Fruit fly (Drosophila melanogaster): ENCODE data around the gene Cpr72Eb.

The Cpr72Eb gene

DNA sequence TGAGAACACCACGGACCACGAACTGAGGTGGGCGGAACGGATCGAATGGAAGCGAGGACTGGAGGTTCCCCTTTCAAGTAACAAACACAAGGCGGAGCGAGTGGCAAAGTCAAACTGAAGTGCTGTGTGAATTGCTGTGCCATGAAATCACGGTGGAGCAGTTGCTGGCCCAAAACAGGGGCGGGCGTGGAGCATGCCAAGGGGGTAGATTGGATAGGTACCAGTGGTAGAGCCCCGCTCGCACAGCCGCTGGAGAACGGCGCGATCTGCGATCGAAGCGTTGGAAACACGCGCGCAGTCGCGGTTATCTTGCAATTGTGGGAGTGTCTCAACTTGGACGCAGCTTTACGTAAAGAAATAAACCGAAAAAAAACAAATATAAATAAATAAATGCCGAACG is 36.9 kb upstream of the Cpr72Eb start, which contains the start of gene CG13038 (continued):
- TF ChIP-seq Dbx (GFP tag; IDR thresholded peaks at IDR 0.05) (no peak), bigmax (GFP tag; optimal IDR thresholded peaks at IDR 0.05) (no peak), CG8290 (GFP tag; optimal IDR thresholded peaks at IDR 0.05) (no peak), CG8290 (tag; optimal IDR thresholded peaks at IDR 0.05) (peak in 1 of 2 experiments; percentile 40), Fer1 (GFP tag; optimal IDR thresholded peaks at IDR 0.05) (no peak), Oli (tag; optimal IDR thresholded peaks at IDR 0.05) (no peak), org-1 (GFP tag; optimal IDR thresholded peaks at IDR 0.05) (no peak), CG8478 (optimal IDR thresholded peaks at IDR 0.05) (no peak), CG32532 (GFP tag; IDR thresholded peaks at IDR 0.05) (peak; percentile 48), fru (optimal IDR thresholded peaks at IDR 0.05) (no peak), CG34422 (GFP tag; IDR thresholded peaks at IDR 0.05) (no peak), Hmr (GFP tag; optimal IDR thresholded peaks at IDR 0.05) (no peak), Trl (optimal IDR thresholded peaks at IDR 0.05) (no peak), Trl (GFP tag; optimal IDR thresholded peaks at IDR 0.05) (no peak), Eip74EF (GFP tag; optimal IDR thresholded peaks at IDR 0.05) (no peak), Fer2 (tag; optimal IDR thresholded peaks at IDR 0.05) (no peak), bsh (GFP tag; optimal IDR thresholded peaks at IDR 0.05) (no peak), sqz (GFP tag; optimal IDR thresholded peaks at IDR 0.05) (peak; percentile 6), CG7987 (GFP tag; optimal IDR thresholded peaks at IDR 0.05) (no peak), Sry-β (GFP tag; optimal IDR thresholded peaks at IDR 0.05) (no peak), E2f2 (GFP tag; IDR thresholded peaks at IDR 0.05) (no peak), pho (GFP tag; optimal IDR thresholded peaks at IDR 0.05) (no peak), CG9215 (GFP tag; IDR thresholded peaks at IDR 0.05) (no peak), usp (GFP tag; optimal IDR thresholded peaks at IDR 0.05) (no peak), Chrac-16 (GFP tag; optimal IDR thresholded peaks at IDR 0.05) (no peak), tgo (GFP tag; IDR thresholded peaks at IDR 0.05) (no peak), CG12391 (tag; optimal IDR thresholded peaks at IDR 0.05) (no peak), peb (GFP tag; IDR thresholded peaks at IDR 0.05) (no peak), CG12769 (tag; optimal IDR thresholded peaks at IDR 0.05) (no peak), CG7372 (GFP tag; IDR thresholded peaks at IDR 0.05) (no peak), CG31224 (GFP tag; IDR thresholded peaks at IDR 0.05) (no peak), Drgx (GFP tag; IDR thresholded peaks at IDR 0.05) (no peak; the same call in none of the 2 replicates), ci (GFP tag; IDR thresholded peaks at IDR 0.05) (0 out of 3 replicates have a peak, but pooled peaks have one; percentile 19), CG8388 (GFP tag; optimal IDR thresholded peaks at IDR 0.05) (no peak), chn (GFP tag; optimal IDR thresholded peaks at IDR 0.05) (no peak), ac (GFP tag; optimal IDR thresholded peaks at IDR 0.05) (no peak), Mes4 (GFP tag; optimal IDR thresholded peaks at IDR 0.05) (no peak), CG4730 (GFP tag; IDR thresholded peaks at IDR 0.05) (no peak), CG15696 (tag; optimal IDR thresholded peaks at IDR 0.05) (no peak), zf30C (GFP tag; optimal IDR thresholded peaks at IDR 0.05) (no peak), Mrtf (GFP tag; IDR thresholded peaks at IDR 0.05) (0 out of 3 replicates have a peak, but pooled peaks have one; percentile 29), Med (GFP tag) (peak; percentile 34), Dip2 (GFP tag; IDR thresholded peaks at IDR 0.05) (no peak), CG18619 (GFP tag; optimal IDR thresholded peaks at IDR 0.05) (no peak), nmo (GFP tag; optimal IDR thresholded peaks at IDR 0.05) (no peak), Rfx (GFP tag; IDR thresholded peaks at IDR 0.05) (peak; percentile 48; the same call in 1 of the 2 replicates), tll (GFP tag; optimal IDR thresholded peaks at IDR 0.05) (no peak), shn (GFP tag; optimal IDR thresholded peaks at IDR 0.05) (no peak), B-H1 (GFP tag; IDR thresholded peaks at IDR 0.05) (no peak), bowl (GFP tag; IDR thresholded peaks at IDR 0.05) (0 out of 2 replicates have a peak, but pooled peaks have one; percentile 10), CG14014 (GFP tag; IDR thresholded peaks at IDR 0.05) (no peak), nau (GFP tag; optimal IDR thresholded peaks at IDR 0.05) (no peak), CG14667 (GFP tag; IDR thresholded peaks at IDR 0.05) (no peak)
